Fruit fly (Drosophila melanogaster) Kc167 (cell line): ENCODE results near the gene CG12728.

ENCODE experiments used
- insv ChIP-seq: fragments of >200 bp; optimal IDR thresholded peaks from 3 replicates; lab custom pipeline; 2018; ENCODE audit warnings: missing external identifiers
- psq ChIP-seq: fragments of >200 bp; optimal IDR thresholded peaks from 2 replicates; lab custom pipeline; 2017; ENCODE audit warnings: missing external identifiers

DNA sequence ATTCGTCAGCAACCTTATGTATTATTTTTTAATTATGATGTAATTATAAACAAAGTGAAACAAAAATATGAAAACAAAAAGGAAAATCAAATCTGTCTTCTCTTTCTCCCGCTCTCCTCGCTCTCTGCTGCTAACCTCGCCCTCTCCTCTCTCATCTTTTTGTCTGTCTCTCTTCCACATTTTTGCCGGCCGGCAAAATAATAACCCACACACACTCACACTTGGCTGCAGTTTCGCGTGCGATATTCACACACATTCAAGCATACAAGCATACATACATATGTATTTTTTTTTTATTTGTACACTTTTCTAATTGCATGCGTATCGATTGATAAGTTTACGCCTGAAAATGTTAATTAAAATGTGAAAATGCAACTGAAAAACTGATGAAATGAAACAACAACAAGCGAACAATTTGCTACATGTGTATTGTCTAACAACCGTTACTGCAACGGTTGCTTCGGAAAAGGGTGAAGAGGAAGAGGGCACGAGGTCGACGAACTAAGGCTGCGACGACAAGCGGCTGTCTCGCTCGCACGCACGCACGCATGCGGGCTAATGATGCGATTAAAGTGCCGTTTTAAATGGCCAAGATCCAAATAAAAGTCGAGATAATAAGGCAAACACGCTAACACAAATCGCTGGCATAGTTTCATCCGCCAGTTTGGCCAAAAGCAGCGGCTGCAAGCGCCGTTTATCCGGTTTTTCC, 37.9 kb upstream of the CG12728 start:
- TF ChIP-seq psq (lab: Kevin White, UChicago) (no peak), insv (no peak)
